Worm (Caenorhabditis elegans) whole organism, young adult: Measurements from ENCODE around the gene lin-13.

Experiments used
- B0019.2 ChIP-seq: fragments of 200-800 bp; sonication (Bioruptor generic); conservative IDR thresholded peaks from 2 replicates; pipeline ENCODE4 v1.3.6; 2022; ENCODE audit warnings: missing genetic modification reagents, missing genetic modification characterization, missing compliant biosample characterization
- B0261.1 ChIP-seq: sonication (generic microtip); optimal IDR thresholded peaks from 2 replicates; lab custom pipeline; 2016; ENCODE audit warnings: mild to moderate bottlenecking, missing genetic modification characterization, moderate library complexity, missing compliant biosample characterization
- C06A6.2 ChIP-seq: fragments of 200-800 bp; sonication (Bioruptor generic); conservative IDR thresholded peaks from 2 replicates; pipeline ENCODE4 v1.3.6; 2022; ENCODE audit warnings: missing genetic modification characterization, missing compliant biosample characterization
- D2030.7 ChIP-seq: fragments of 200-800 bp; sonication (Bioruptor generic); IDR thresholded peaks from 2 replicates; pipeline ENCODE4 v1.3.6; 2022; ENCODE audit warnings: missing genetic modification reagents, missing genetic modification characterization, missing compliant biosample characterization
- F10E7.11 ChIP-seq: sonication (generic microtip); optimal IDR thresholded peaks from 2 replicates; lab custom pipeline; 2017; ENCODE audit warnings: mild to moderate bottlenecking, missing genetic modification characterization, moderate library complexity, missing compliant biosample characterization
- F49E8.2 ChIP-seq: sonication (generic microtip); optimal IDR thresholded peaks from 3 replicates; lab custom pipeline; 2017; ENCODE audit warnings: missing genetic modification characterization, mild to moderate bottlenecking, missing compliant biosample characterization, antibody characterized with exemption, moderate library complexity; ENCODE audit not compliant: insufficient read depth
- F55B11.4 ChIP-seq: sonication (generic microtip); optimal IDR thresholded peaks from 2 replicates; lab custom pipeline; 2016; ENCODE audit warnings: missing compliant biosample characterization, missing genetic modification characterization, borderline replicate concordance; ENCODE audit not compliant: insufficient read depth
- K12H6.12 ChIP-seq: fragments of 200-800 bp; sonication (Bioruptor generic); optimal IDR thresholded peaks from 2 replicates; lab custom pipeline; 2018; ENCODE audit warnings: mild to moderate bottlenecking, missing genetic modification characterization, missing compliant biosample characterization
- T07F8.4 ChIP-seq: sonication (generic microtip); optimal IDR thresholded peaks from 2 replicates; lab custom pipeline; 2016; ENCODE audit warnings: mild to moderate bottlenecking, missing genetic modification characterization, moderate library complexity, missing compliant biosample characterization
- Y53G8AR.9 ChIP-seq: fragments of 200-800 bp; sonication (Bioruptor generic); conservative IDR thresholded peaks from 2 replicates; pipeline ENCODE4 v1.3.6; 2022; ENCODE audit warnings: missing genetic modification reagents, missing genetic modification characterization, missing compliant biosample characterization
- Y95B8A.8 ChIP-seq: fragments of 200-800 bp; sonication (Bioruptor generic); IDR thresholded peaks from 2 replicates; pipeline ENCODE4 v1.3.6; 2022; ENCODE audit warnings: missing genetic modification reagents, missing genetic modification characterization, missing compliant biosample characterization
- bed-2 ChIP-seq: fragments of 200-800 bp; sonication (Bioruptor generic); IDR thresholded peaks from 2 replicates; pipeline ENCODE4 v1.3.6; 2022; ENCODE audit warnings: missing genetic modification reagents, missing genetic modification characterization, missing compliant biosample characterization
- ccch-3 ChIP-seq: fragments of 200-800 bp; sonication (Bioruptor generic); optimal IDR thresholded peaks from 2 replicates; lab custom pipeline; 2018; ENCODE audit warnings: mild to moderate bottlenecking, missing genetic modification characterization, missing compliant biosample characterization
- cebp-1 ChIP-seq, 2 experiments: fragments of 200-800 bp in 1 of 2; sonication (Bioruptor generic) in 1 of 2; sonication (generic microtip) in 1 of 2; IDR thresholded peaks in 1 of 2; optimal IDR thresholded peaks in 1 of 2; 2 replicates each; pipeline versions ENCODE4 v1.3.6 to Lab custom; 2017 to 2022; ENCODE audit warnings: missing compliant biosample characterization in 2 of 2, missing genetic modification characterization in 2 of 2, mild to moderate bottlenecking in 1 of 2, missing genetic modification reagents in 1 of 2, moderate library complexity in 1 of 2
- cebp-2 ChIP-seq: fragments of 200-800 bp; sonication (Bioruptor generic); IDR thresholded peaks from 2 replicates; pipeline ENCODE4 v1.3.6; 2022; ENCODE audit warnings: missing genetic modification characterization, missing compliant biosample characterization
- egl-44 ChIP-seq: fragments of 200-800 bp; sonication (Bioruptor generic); IDR thresholded peaks from 2 replicates; pipeline ENCODE4 v1.3.6; 2022; ENCODE audit warnings: missing genetic modification reagents, missing genetic modification characterization, missing compliant biosample characterization
- ets-4 ChIP-seq: fragments of 200-800 bp; sonication (Bioruptor generic); optimal IDR thresholded peaks from 2 replicates; lab custom pipeline; 2018; ENCODE audit warnings: mild to moderate bottlenecking, missing genetic modification characterization, missing compliant biosample characterization
- him-1 ChIP-seq: sonication (generic microtip); optimal IDR thresholded peaks from 2 replicates; lab custom pipeline; 2016; ENCODE audit warnings: missing genotype, missing genetic modification reagents, missing genetic modification characterization, missing compliant biosample characterization
- hlh-12 ChIP-seq: sonication (generic microtip); optimal IDR thresholded peaks from 2 replicates; lab custom pipeline; 2016; ENCODE audit warnings: missing genetic modification characterization, missing compliant biosample characterization
- hmg-1.2 ChIP-seq: fragments of 200-800 bp; sonication (Bioruptor generic); IDR thresholded peaks from 2 replicates; pipeline ENCODE4 v1.3.6; 2022; ENCODE audit warnings: missing genetic modification reagents, missing genetic modification characterization, missing compliant biosample characterization
- hmg-20 ChIP-seq: fragments of 200-800 bp; sonication (Bioruptor generic); IDR thresholded peaks from 2 replicates; pipeline ENCODE4 v1.3.6; 2022; ENCODE audit warnings: missing genetic modification reagents, missing genetic modification characterization, missing compliant biosample characterization
- hsf-1 ChIP-seq: fragments of 200-800 bp; sonication (Bioruptor generic); IDR thresholded peaks from 2 replicates; pipeline ENCODE4 v1.3.6; 2022; ENCODE audit warnings: missing genetic modification reagents, missing genetic modification characterization, missing compliant biosample characterization
- let-607 ChIP-seq, 2 experiments: fragments of 200-800 bp in 1 of 2; sonication (Bioruptor generic) in 1 of 2; sonication (generic microtip) in 1 of 2; optimal IDR thresholded peaks; 2 replicates each; lab custom pipeline; 2016 to 2018; ENCODE audit warnings: mild to moderate bottlenecking in 2 of 2, missing compliant biosample characterization in 2 of 2, missing genetic modification characterization in 2 of 2, moderate library complexity in 2 of 2, missing genotype in 1 of 2
- lin-40 ChIP-seq: sonication (generic microtip); optimal IDR thresholded peaks from 2 replicates; lab custom pipeline; 2016; ENCODE audit warnings: missing genetic modification characterization, mild to moderate bottlenecking, missing compliant biosample characterization, missing genotype, missing genetic modification reagents
- lsl-1 ChIP-seq: fragments of 200-800 bp; sonication (Bioruptor generic); optimal IDR thresholded peaks from 2 replicates; lab custom pipeline; 2018; ENCODE audit warnings: mild to moderate bottlenecking, missing genetic modification characterization, moderate library complexity, missing compliant biosample characterization
- madf-8 ChIP-seq: fragments of 200-800 bp; sonication (Bioruptor generic); conservative IDR thresholded peaks from 2 replicates; pipeline ENCODE4 v1.3.6; 2022; ENCODE audit warnings: missing genetic modification reagents, missing genetic modification characterization, missing compliant biosample characterization
- mcd-1 ChIP-seq: fragments of 200-800 bp; sonication (Bioruptor generic); IDR thresholded peaks from 2 replicates; pipeline ENCODE4 v1.3.6; 2022; ENCODE audit warnings: missing genetic modification reagents, missing genetic modification characterization, missing compliant biosample characterization
- mxl-1 ChIP-seq: sonication (generic microtip); optimal IDR thresholded peaks from 2 replicates; lab custom pipeline; 2016; ENCODE audit warnings: missing genetic modification characterization, missing compliant biosample characterization
- nfyb-1 ChIP-seq: fragments of 200-800 bp; sonication (Bioruptor generic); IDR thresholded peaks from 2 replicates; pipeline ENCODE4 v1.3.6; 2022; ENCODE audit warnings: missing genetic modification reagents, missing genetic modification characterization, missing compliant biosample characterization
- pbrm-1 ChIP-seq: fragments of 200-800 bp; sonication (Bioruptor generic); IDR thresholded peaks from 2 replicates; pipeline ENCODE4 v1.3.6; 2022; ENCODE audit warnings: missing genetic modification reagents, missing genetic modification characterization, missing compliant biosample characterization
- rcor-1 ChIP-seq: fragments of 200-800 bp; sonication (Bioruptor generic); IDR thresholded peaks from 2 replicates; pipeline ENCODE4 v1.3.6; 2022; ENCODE audit warnings: missing genetic modification reagents, missing genetic modification characterization, missing compliant biosample characterization
- rpc-1 ChIP-seq, 2 experiments: fragments of 150-350 bp in 1 of 2; sonication (generic microtip) in 1 of 2; optimal IDR thresholded peaks; 2 replicates each; lab custom pipeline; 2014 to 2018; ENCODE audit warnings: missing biosample characterization in 1 of 2, missing genetic modification characterization in 1 of 2, missing genetic modification reagents in 1 of 2, missing genotype in 1 of 2
- sea-2 ChIP-seq: fragments of 200-800 bp; sonication (Bioruptor generic); IDR thresholded peaks from 2 replicates; pipeline ENCODE4 v1.3.6; 2022; ENCODE audit warnings: missing genetic modification characterization, missing compliant biosample characterization
- somi-1 ChIP-seq: fragments of 200-800 bp; sonication (Bioruptor generic); optimal IDR thresholded peaks from 2 replicates; lab custom pipeline; 2018; ENCODE audit warnings: mild to moderate bottlenecking, missing genetic modification characterization, missing compliant biosample characterization
- unc-130 ChIP-seq: sonication (generic microtip); optimal IDR thresholded peaks from 2 replicates; lab custom pipeline; 2016; ENCODE audit warnings: missing genetic modification reagents, missing genetic modification characterization, missing compliant biosample characterization
- unc-62 ChIP-seq: fragments of 150-350 bp; optimal IDR thresholded peaks from 2 replicates; lab custom pipeline; 2014; ENCODE audit warnings: missing biosample characterization, missing genetic modification reagents, missing genetic modification characterization
- xnd-1 ChIP-seq: sonication (generic microtip); optimal IDR thresholded peaks from 2 replicates; lab custom pipeline; 2016; ENCODE audit warnings: missing genotype, missing genetic modification reagents, missing genetic modification characterization, missing compliant biosample characterization
- ztf-26 ChIP-seq: sonication (generic microtip); optimal IDR thresholded peaks from 2 replicates; lab custom pipeline; 2017; ENCODE audit warnings: missing genetic modification characterization, missing compliant biosample characterization
- ztf-6 ChIP-seq: fragments of 200-800 bp; sonication (Bioruptor generic); IDR thresholded peaks from 2 replicates; pipeline ENCODE4 v1.3.6; 2022; ENCODE audit warnings: missing genetic modification reagents, missing genetic modification characterization, missing compliant biosample characterization

Gene lin-13

DNA sequence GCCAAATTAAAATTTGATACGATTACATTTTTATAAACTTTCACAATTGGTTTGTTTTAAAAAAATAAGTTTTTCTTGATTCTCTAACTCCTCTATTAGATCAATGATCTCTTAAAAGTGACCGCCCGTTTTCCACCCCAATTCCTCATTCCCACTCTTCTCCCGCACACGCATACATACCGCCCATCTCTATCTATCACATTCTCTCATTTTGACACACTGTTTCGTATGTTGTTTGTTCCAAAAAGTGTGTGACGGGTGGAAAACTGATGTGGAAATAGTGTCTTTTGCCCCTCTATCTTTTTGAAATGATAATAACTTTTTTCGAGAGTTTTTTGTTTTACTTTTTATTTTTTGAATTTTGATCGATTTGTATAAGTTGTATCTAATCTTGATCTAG lies 9.0 kb upstream of the lin-13 start (continued):
- no peak for TF ChIP-seq Y95B8A.8 (GFP tag; lab: Robert Waterston, UW)
- peak; percentile 42; the same call in 1 of the 2 replicates for TF ChIP-seq cebp-1 (GFP tag; IDR thresholded peaks at IDR 0.05; lab: Robert Waterston, UW)
- TF ChIP-seq cebp-1 (tag; optimal IDR thresholded peaks at IDR 0.05; lab: Kevin White, UChicago), result peak; percentile 86
- no peak for TF ChIP-seq lsl-1 (GFP tag; lab: Kevin White, UChicago)
- no peak for TF ChIP-seq ztf-6 (GFP tag; lab: Robert Waterston, UW)
- no peak for TF ChIP-seq F10E7.11 (tag; lab: Kevin White, UChicago)
- no peak for TF ChIP-seq cebp-2 (GFP tag; lab: Robert Waterston, UW)
- TF ChIP-seq madf-8 (GFP tag; lab: Robert Waterston, UW), result no peak
- peak; percentile 59 for TF ChIP-seq lin-40 (tag; lab: Kevin White, UChicago)
- no peak for TF ChIP-seq F55B11.4 (tag; lab: Kevin White, UChicago)
- no peak for TF ChIP-seq rcor-1 (GFP tag; lab: Robert Waterston, UW)
- no peak for TF ChIP-seq bed-2 (GFP tag; lab: Robert Waterston, UW)
- no peak for TF ChIP-seq unc-130
- no peak for TF ChIP-seq pbrm-1 (GFP tag; lab: Robert Waterston, UW)
- TF ChIP-seq him-1 (tag; lab: Kevin White, UChicago), result no peak
- no peak for TF ChIP-seq unc-62
- TF ChIP-seq K12H6.12 (tag; lab: Kevin White, UChicago), result peak; percentile 22
- TF ChIP-seq F49E8.2, result no peak
- TF ChIP-seq ccch-3 (GFP tag; lab: Kevin White, UChicago), result no peak
- TF ChIP-seq ztf-26 (tag; lab: Kevin White, UChicago), result peak; percentile 48
- TF ChIP-seq mxl-1 (tag; lab: Kevin White, UChicago), result no peak
- TF ChIP-seq B0261.1, result no peak
- TF ChIP-seq D2030.7, result no peak
- TF ChIP-seq mcd-1 (GFP tag; lab: Robert Waterston, UW), result no peak
- TF ChIP-seq nfyb-1 (GFP tag; lab: Robert Waterston, UW), result peak; percentile 33; the same call in 1 of the 2 replicates
- TF ChIP-seq rpc-1 (optimal IDR thresholded peaks at IDR 0.05; lab: Kevin White, UChicago), result no peak
- TF ChIP-seq rpc-1 (tag; optimal IDR thresholded peaks at IDR 0.05; lab: Kevin White, UChicago), result no peak
- no peak for TF ChIP-seq hsf-1 (GFP tag; lab: Robert Waterston, UW)
- peak; percentile 34 for TF ChIP-seq ets-4 (GFP tag; lab: Kevin White, UChicago)
- no peak for TF ChIP-seq xnd-1 (tag; lab: Kevin White, UChicago)
- TF ChIP-seq B0019.2 (GFP tag; lab: Robert Waterston, UW), result no peak
- no peak for TF ChIP-seq hmg-20 (GFP tag; lab: Robert Waterston, UW)
- no peak for TF ChIP-seq sea-2 (GFP tag; lab: Robert Waterston, UW)
- TF ChIP-seq somi-1, result peak; percentile 71
- TF ChIP-seq egl-44 (GFP tag; lab: Robert Waterston, UW), result no peak
- peak; percentile 54; the same call in 1 of the 2 replicates for TF ChIP-seq Y53G8AR.9
- TF ChIP-seq T07F8.4 (tag; lab: Kevin White, UChicago), result no peak
- TF ChIP-seq C06A6.2 (GFP tag; lab: Robert Waterston, UW), result 0 out of 2 replicates have a peak, but pooled peaks have one; percentile 26
- peak; percentile 78 to 85 for TF ChIP-seq let-607 (tag; optimal IDR thresholded peaks at IDR 0.05; lab: Kevin White, UChicago)

ce11 chrIII:7716550-7716949 lies 7.3 kb upstream of the lin-13 start:
- TF ChIP-seq hmg-1.2 (GFP tag; lab: Robert Waterston, UW), result 0 out of 2 replicates have a peak, but pooled peaks have one; percentile 14
- TF ChIP-seq hlh-12, result no peak
- TF ChIP-seq, all 124 proteins: peak for 1
